Worm (Caenorhabditis elegans): Measurements from ENCODE around the gene D2024.5.

ce11 chrIV:7227072-7227471 lies 1.0 kb downstream of the D2024.5 start, which contains the start of gene R13A1.10:
- no peak for TF ChIP-seq K09A11.1 (tag; optimal IDR thresholded peaks at IDR 0.05; ENCODE audit: insufficient read depth)
- no peak for TF ChIP-seq K02D7.2 (tag; optimal IDR thresholded peaks at IDR 0.05)
- TF ChIP-seq madf-2 (tag; optimal IDR thresholded peaks at IDR 0.05), result no peak
- no peak for TF ChIP-seq F13H6.1 (tag; optimal IDR thresholded peaks at IDR 0.05)
- TF ChIP-seq tbx-2 (tag; optimal IDR thresholded peaks at IDR 0.05), result no peak
- TF ChIP-seq nhr-11 (tag; optimal IDR thresholded peaks at IDR 0.05), result no peak
- TF ChIP-seq ref-2 (tag; optimal IDR thresholded peaks at IDR 0.05), result no peak
- TF ChIP-seq ceh-9 (tag; optimal IDR thresholded peaks at IDR 0.05), result no peak
- TF ChIP-seq lin-11 (tag; optimal IDR thresholded peaks at IDR 0.05), result no peak
- no peak for TF ChIP-seq che-1 (tag; optimal IDR thresholded peaks at IDR 0.05)
- no peak for TF ChIP-seq dmd-4 (tag; optimal IDR thresholded peaks at IDR 0.05; ENCODE audit: borderline replicate concordance)
